Worm (Caenorhabditis elegans): ENCODE data around the gene C14A4.12.

Gene C14A4.12

DNA sequence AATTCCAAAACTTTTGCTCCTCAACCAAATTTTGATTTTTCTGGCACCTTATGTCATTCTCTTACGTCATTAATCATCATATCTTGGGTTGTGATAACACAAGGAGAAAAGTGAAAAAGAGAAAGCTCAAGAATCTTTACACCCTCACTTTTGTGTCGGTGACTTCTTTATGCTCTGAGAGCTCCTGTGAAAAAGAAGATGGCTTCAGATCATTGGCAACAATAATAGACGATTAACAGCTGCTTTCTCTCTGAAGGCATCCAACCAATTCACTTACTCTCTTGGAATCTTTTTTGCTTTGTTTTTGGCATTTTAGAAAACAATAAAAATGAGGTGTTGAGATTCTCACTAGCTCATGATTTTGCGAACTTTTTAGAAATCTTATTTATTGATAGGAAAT is 43.3 kb upstream of the C14A4.12 start:
- TF ChIP-seq hlh-1 (tag; optimal IDR thresholded peaks at IDR 0.05) (peak; percentile 76), lin-13 (tag; optimal IDR thresholded peaks at IDR 0.05) (no peak)

ce11 chrII:10570302-10570701 is 42.5 kb upstream of the C14A4.12 start, which contains the start of gene txt-13:
Gene txt-13, plus strand, starts transcription at chrII:10570602.
- TF ChIP-seq lin-32 (GFP tag; optimal IDR thresholded peaks at IDR 0.05) (no peak), cnd-1 (tag; optimal IDR thresholded peaks at IDR 0.05) (no peak), ces-1 (GFP tag; optimal IDR thresholded peaks at IDR 0.05) (no peak), mls-2 (tag; optimal IDR thresholded peaks at IDR 0.05) (no peak), flh-1 (GFP tag; optimal IDR thresholded peaks at IDR 0.05) (no peak), ceh-43 (GFP tag; optimal IDR thresholded peaks at IDR 0.05) (no peak), unc-62 (GFP tag; optimal IDR thresholded peaks at IDR 0.05) (no peak), pha-4 (tag; optimal IDR thresholded peaks at IDR 0.05) (no peak), ceh-83 (GFP tag; optimal IDR thresholded peaks at IDR 0.05) (no peak), hlh-1 (tag; optimal IDR thresholded peaks at IDR 0.05) (no peak), sem-2 (GFP tag; optimal IDR thresholded peaks at IDR 0.05) (no peak), zip-8 (tag; optimal IDR thresholded peaks at IDR 0.05) (no peak), ham-2 (GFP tag; optimal IDR thresholded peaks at IDR 0.05) (no peak)

DNA sequence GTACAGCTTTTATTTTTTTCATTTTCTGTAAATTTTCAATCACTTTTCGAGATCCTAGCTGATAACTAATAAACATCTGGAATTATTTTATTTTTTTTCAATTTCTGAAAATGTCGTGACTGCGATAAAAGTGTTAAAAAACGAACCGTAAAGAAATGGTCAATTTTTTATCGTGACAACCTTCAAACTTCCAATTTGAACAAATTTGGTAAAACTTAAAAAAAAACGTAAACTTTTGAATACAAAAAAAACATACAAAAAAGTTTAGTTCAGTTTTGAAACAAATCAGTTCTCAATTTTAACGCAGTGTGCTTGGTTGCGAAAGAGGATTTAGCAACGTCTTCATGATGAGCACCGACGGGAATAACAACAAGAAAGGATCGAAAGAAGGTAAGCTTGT is 40.9 kb upstream of the C14A4.12 start, which contains the start of gene C06A1.3:
C06A1.3 (plus strand) TSS at position 301 of the 400 bp plus-strand sequence.
- no peak for TF ChIP-seq unc-62 (GFP tag; optimal IDR thresholded peaks at IDR 0.05)
- TF ChIP-seq elt-3 (tag; optimal IDR thresholded peaks at IDR 0.05) = no peak
- no peak for TF ChIP-seq ceh-83 (GFP tag; optimal IDR thresholded peaks at IDR 0.05)
- TF ChIP-seq sem-2 (GFP tag; optimal IDR thresholded peaks at IDR 0.05) = no peak
- no peak for TF ChIP-seq snpc-4 (tag; optimal IDR thresholded peaks at IDR 0.05)
- no peak for TF ChIP-seq ceh-39 (tag; optimal IDR thresholded peaks at IDR 0.05)
- no peak for TF ChIP-seq sptf-1 (tag; optimal IDR thresholded peaks at IDR 0.05)
- TF ChIP-seq zip-8 (tag; optimal IDR thresholded peaks at IDR 0.05) = no peak
- TF ChIP-seq M03D4.4 (tag; optimal IDR thresholded peaks at IDR 0.05) = no peak
- no peak for TF ChIP-seq flh-1 (GFP tag; optimal IDR thresholded peaks at IDR 0.05)
- no peak for TF ChIP-seq elt-1 (tag; optimal IDR thresholded peaks at IDR 0.05; ENCODE audit: borderline replicate concordance, insufficient read depth)
- TF ChIP-seq lsy-2 (tag; optimal IDR thresholded peaks at IDR 0.05) = no peak
- no peak for TF ChIP-seq lin-13 (tag; optimal IDR thresholded peaks at IDR 0.05)

DNA sequence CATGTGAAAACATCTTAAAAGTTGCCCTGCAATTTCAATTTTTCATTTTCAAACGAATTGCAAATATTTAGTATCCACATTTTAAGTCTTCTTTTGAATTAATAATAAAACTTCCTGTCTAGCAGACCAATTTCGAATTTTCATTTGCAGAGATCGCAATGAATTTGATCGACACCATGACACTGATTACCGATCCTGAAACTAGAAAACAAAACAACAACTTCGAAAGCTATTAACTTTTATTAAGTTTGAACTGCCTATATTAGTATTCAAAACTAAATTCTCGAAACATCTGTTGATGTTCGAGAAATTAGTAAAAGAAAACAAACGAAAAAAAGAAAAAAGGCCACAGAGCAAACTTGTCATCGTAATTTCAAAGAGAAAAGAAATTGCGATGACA is 38.7 kb upstream of the C14A4.12 start:
- TF ChIP-seq ceh-43 (GFP tag; optimal IDR thresholded peaks at IDR 0.05) = no peak
- no peak for TF ChIP-seq ztf-11 (tag; optimal IDR thresholded peaks at IDR 0.05)
- TF ChIP-seq cnd-1 (tag; optimal IDR thresholded peaks at IDR 0.05) = no peak
- TF ChIP-seq bed-3 (GFP tag; optimal IDR thresholded peaks at IDR 0.05) = no peak

ce11 chrII:10578843-10579430 is 33.9 kb upstream of the C14A4.12 start, which contains the start of gene rpb-6:
Gene rpb-6, plus strand, starts transcription at chrII:10579380.
- TF ChIP-seq lsy-2 (tag; optimal IDR thresholded peaks at IDR 0.05) (peak; percentile 70), lin-13 (tag; optimal IDR thresholded peaks at IDR 0.05) (peak; percentile 9), nhr-2 (tag; optimal IDR thresholded peaks at IDR 0.05) (no peak)

- TF ChIP-seq sem-2 (GFP tag; optimal IDR thresholded peaks at IDR 0.05) = no peak
Observed at ce11 chrII:10579655-10580054, 33.2 kb upstream of the C14A4.12 start, which contains the start of gene dohh-1. Gene dohh-1, plus strand, starts transcription at chrII:10579955.

DNA sequence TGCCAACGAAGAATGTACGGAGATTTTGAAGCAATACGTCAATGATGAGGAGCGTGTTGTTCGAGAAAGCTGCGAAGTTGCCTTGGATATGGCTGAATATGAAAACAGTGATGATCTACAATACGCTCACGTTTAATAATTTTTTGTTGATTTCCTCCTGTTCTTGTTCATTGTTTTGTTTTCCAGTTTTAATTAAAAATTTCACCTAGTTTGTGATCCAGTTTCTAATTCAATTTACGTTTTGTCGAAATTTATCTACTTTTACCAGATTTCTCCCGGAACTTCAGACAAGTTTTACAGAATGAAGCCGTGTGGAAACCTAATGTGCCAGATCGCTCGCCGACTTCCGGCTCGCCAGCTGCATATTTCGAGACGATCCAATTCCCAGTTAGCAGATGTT is 32.0 kb upstream of the C14A4.12 start, which contains the start of gene dap-3:
dap-3 (plus strand) TSS at position 301 of the 400 bp plus-strand sequence.
- TF ChIP-seq cnd-1 (tag; optimal IDR thresholded peaks at IDR 0.05) (no peak), nhr-2 (tag; optimal IDR thresholded peaks at IDR 0.05) (no peak), nhr-237 (tag; optimal IDR thresholded peaks at IDR 0.05) (no peak), sptf-1 (tag; optimal IDR thresholded peaks at IDR 0.05) (no peak), elt-1 (tag; optimal IDR thresholded peaks at IDR 0.05; ENCODE audit: borderline replicate concordance, insufficient read depth) (no peak), tbx-8 (GFP tag; optimal IDR thresholded peaks at IDR 0.05) (no peak), lin-32 (GFP tag; optimal IDR thresholded peaks at IDR 0.05) (no peak), ztf-11 (tag; optimal IDR thresholded peaks at IDR 0.05) (no peak), nhr-12 (tag; optimal IDR thresholded peaks at IDR 0.05) (no peak), hlh-1 (tag; optimal IDR thresholded peaks at IDR 0.05) (no peak)
